Worm (Caenorhabditis elegans) whole organism, early embryonic: ENCODE data around the gene twk-10.

Experiments
- B0310.2 ChIP-seq: sonication (generic microtip); optimal IDR thresholded peaks from 2 replicates; lab custom pipeline; 2016; ENCODE audit warnings: mild to moderate bottlenecking, missing genetic modification characterization, missing compliant biosample characterization
- F13C5.2 ChIP-seq: sonication (generic microtip); optimal IDR thresholded peaks from 2 replicates; lab custom pipeline; 2017; ENCODE audit warnings: mild to moderate bottlenecking, missing genetic modification characterization, inconsistent platforms, missing compliant biosample characterization
- aly-1 ChIP-seq: sonication (generic microtip); optimal IDR thresholded peaks from 2 replicates; lab custom pipeline; 2016; ENCODE audit warnings: missing genetic modification characterization, missing compliant biosample characterization
- ama-1 ChIP-seq: fragments of 150-350 bp; optimal IDR thresholded peaks from 2 replicates; lab custom pipeline; 2014
- ceh-13 ChIP-seq: fragments of 200-800 bp; sonication (Bioruptor generic); optimal IDR thresholded peaks from 2 replicates; lab custom pipeline; 2018; ENCODE audit warnings: mild to moderate bottlenecking, missing genetic modification characterization, missing compliant biosample characterization
- ceh-36 ChIP-seq: sonication (generic microtip); optimal IDR thresholded peaks from 2 replicates; lab custom pipeline; 2016; ENCODE audit warnings: missing genetic modification characterization, inconsistent platforms, missing compliant biosample characterization
- ets-7 ChIP-seq: sonication (generic microtip); optimal IDR thresholded peaks from 2 replicates; lab custom pipeline; 2016; ENCODE audit warnings: missing genotype, missing genetic modification characterization, missing compliant biosample characterization
- flt-1 ChIP-seq: fragments of 200-800 bp; sonication (Bioruptor generic); IDR thresholded peaks from 2 replicates; pipeline ENCODE4 v1.3.6; 2022; ENCODE audit warnings: missing genetic modification characterization, missing compliant biosample characterization
- hmbx-1 ChIP-seq: sonication (generic microtip); optimal IDR thresholded peaks from 2 replicates; lab custom pipeline; 2016; ENCODE audit warnings: mild to moderate bottlenecking, missing genetic modification characterization, missing compliant biosample characterization
- hmg-4 ChIP-seq: fragments of 200-800 bp; sonication (Bioruptor generic); optimal IDR thresholded peaks from 2 replicates; lab custom pipeline; 2018; ENCODE audit warnings: mild to moderate bottlenecking, missing genetic modification characterization, missing compliant biosample characterization
- hnd-1 ChIP-seq: sonication (generic microtip); optimal IDR thresholded peaks from 2 replicates; lab custom pipeline; 2016; ENCODE audit warnings: missing genetic modification characterization, missing compliant biosample characterization
- pes-1 ChIP-seq: fragments of 200-800 bp; sonication (Bioruptor generic); IDR thresholded peaks from 2 replicates; pipeline ENCODE4 v1.3.6; 2022; ENCODE audit warnings: missing genetic modification reagents, missing genetic modification characterization, missing compliant biosample characterization
- scrt-1 ChIP-seq: fragments of 200-800 bp; sonication (Bioruptor generic); IDR thresholded peaks from 2 replicates; pipeline ENCODE4 v1.3.6; 2022; ENCODE audit warnings: missing genetic modification characterization, missing compliant biosample characterization
- sea-1 ChIP-seq: fragments of 200-800 bp; sonication (Bioruptor generic); conservative IDR thresholded peaks from 2 replicates; pipeline ENCODE4 v1.3.6; 2022; ENCODE audit warnings: missing genetic modification characterization, missing compliant biosample characterization
- tbx-11 ChIP-seq: fragments of 200-800 bp; sonication (Bioruptor generic); IDR thresholded peaks from 2 replicates; pipeline ENCODE4 v1.3.6; 2022; ENCODE audit warnings: missing genetic modification characterization, missing compliant biosample characterization
- tbx-37 ChIP-seq: fragments of 200-800 bp; sonication (Bioruptor generic); conservative IDR thresholded peaks from 2 replicates; pipeline ENCODE4 v1.3.6; 2022; ENCODE audit warnings: missing genetic modification reagents, missing genetic modification characterization, missing compliant biosample characterization
- tra-4 ChIP-seq: sonication (generic microtip); optimal IDR thresholded peaks from 2 replicates; lab custom pipeline; 2017; ENCODE audit warnings: missing genetic modification characterization, missing compliant biosample characterization

twk-10 gene

ce11 chrV:6515344-6515743 lies 36.8 kb upstream of the twk-10 start:
- no peak for TF ChIP-seq tbx-37 (GFP tag; lab: Robert Waterston, UW)
- TF ChIP-seq scrt-1 (GFP tag; lab: Robert Waterston, UW) = no peak
- no peak for TF ChIP-seq B0310.2 (tag; lab: Kevin White, UChicago)
- TF ChIP-seq pes-1 = no peak
- no peak for TF ChIP-seq ets-7 (tag; lab: Kevin White, UChicago)
- TF ChIP-seq tra-4 (tag; lab: Kevin White, UChicago) = no peak
- TF ChIP-seq F13C5.2 (tag; lab: Kevin White, UChicago) = no peak
- TF ChIP-seq hmbx-1 (tag; lab: Kevin White, UChicago) = no peak

ce11 chrV:6516491-6517304 lies 35.4 kb upstream of the twk-10 start, which contains the start of gene mdh-1:
TSS of gene mdh-1 (minus strand) at chrV:6516526.
- TF ChIP-seq sea-1 (no peak), ceh-36 (tag; lab: Kevin White, UChicago) (no peak), tbx-37 (GFP tag; lab: Robert Waterston, UW) (no peak), ama-1 (no peak)

ce11 chrV:6517305-6518224 lies 34.6 kb upstream of the twk-10 start:
- TF ChIP-seq ets-7 (tag; lab: Kevin White, UChicago) = no peak
- no peak for TF ChIP-seq B0310.2 (tag; lab: Kevin White, UChicago)
- TF ChIP-seq tbx-11 (GFP tag; lab: Robert Waterston, UW) = no peak
- TF ChIP-seq pes-1 = no peak
- no peak for TF ChIP-seq aly-1 (tag; lab: Kevin White, UChicago)
- no peak for TF ChIP-seq ceh-13 (GFP tag; lab: Kevin White, UChicago)
- TF ChIP-seq hnd-1 (tag; lab: Kevin White, UChicago) = no peak
- no peak for TF ChIP-seq flt-1 (GFP tag; lab: Robert Waterston, UW)
- TF ChIP-seq tbx-37 (GFP tag; lab: Robert Waterston, UW) = no peak
- no peak for TF ChIP-seq hmg-4 (GFP tag; lab: Kevin White, UChicago)
- TF ChIP-seq hmbx-1 (tag; lab: Kevin White, UChicago) = no peak
- no peak for TF ChIP-seq ceh-36 (tag; lab: Kevin White, UChicago)
- TF ChIP-seq ama-1 = no peak
- no peak for TF ChIP-seq tra-4 (tag; lab: Kevin White, UChicago)
- no peak for TF ChIP-seq scrt-1 (GFP tag; lab: Robert Waterston, UW)
- no peak for TF ChIP-seq sea-1
- TF ChIP-seq F13C5.2 (tag; lab: Kevin White, UChicago) = no peak

- TF ChIP-seq ceh-13 (GFP tag; lab: Kevin White, UChicago) (no peak), flt-1 (GFP tag; lab: Robert Waterston, UW) (no peak), aly-1 (tag; lab: Kevin White, UChicago) (no peak), ets-7 (tag; lab: Kevin White, UChicago) (no peak), B0310.2 (tag; lab: Kevin White, UChicago) (no peak), F13C5.2 (tag; lab: Kevin White, UChicago) (no peak), tbx-37 (GFP tag; lab: Robert Waterston, UW) (no peak), hmbx-1 (tag; lab: Kevin White, UChicago) (no peak), ceh-36 (tag; lab: Kevin White, UChicago) (no peak), hnd-1 (tag; lab: Kevin White, UChicago) (no peak), ama-1 (no peak)
Observed at ce11 chrV:6518225-6518396, 34.0 kb upstream of the twk-10 start, which contains the start of gene F46E10.3. TSS of gene F46E10.3 (plus strand) at chrV:6518297.

ce11 chrV:6520385-6521080 lies 31.6 kb upstream of the twk-10 start, which contains the start of the genes F46E10.2 and F46E10.18:
TSS of gene F46E10.2 (plus strand) at chrV:6520435.
TSS of gene F46E10.18 (plus strand) at chrV:6521030.
- TF ChIP-seq sea-1 (no peak), aly-1 (tag; lab: Kevin White, UChicago) (no peak), pes-1 (no peak), scrt-1 (GFP tag; lab: Robert Waterston, UW) (no peak), ceh-36 (tag; lab: Kevin White, UChicago) (no peak), ceh-13 (GFP tag; lab: Kevin White, UChicago) (no peak), tbx-11 (GFP tag; lab: Robert Waterston, UW) (no peak)

ce11 chrV:6522879-6523497 lies 29.2 kb upstream of the twk-10 start:
- TF ChIP-seq aly-1 (tag; lab: Kevin White, UChicago) (no peak), tbx-37 (GFP tag; lab: Robert Waterston, UW) (no peak), sea-1 (no peak), pes-1 (no peak), tbx-11 (GFP tag; lab: Robert Waterston, UW) (no peak), hmbx-1 (tag; lab: Kevin White, UChicago) (no peak), ama-1 (no peak), ceh-36 (tag; lab: Kevin White, UChicago) (no peak), flt-1 (GFP tag; lab: Robert Waterston, UW) (no peak), F13C5.2 (tag; lab: Kevin White, UChicago) (no peak), hmg-4 (GFP tag; lab: Kevin White, UChicago) (no peak), B0310.2 (tag; lab: Kevin White, UChicago) (no peak)
